Worm (Caenorhabditis elegans): ENCODE data around the gene srh-10.

- TF ChIP-seq lin-13 (tag; optimal IDR thresholded peaks at IDR 0.05) (no peak), ces-1 (GFP tag; optimal IDR thresholded peaks at IDR 0.05) (no peak), lsy-2 (tag; optimal IDR thresholded peaks at IDR 0.05) (no peak), ceh-39 (tag; optimal IDR thresholded peaks at IDR 0.05) (no peak), elt-1 (tag; optimal IDR thresholded peaks at IDR 0.05; ENCODE audit: borderline replicate concordance, insufficient read depth) (no peak), unc-62 (GFP tag; optimal IDR thresholded peaks at IDR 0.05) (no peak), elt-3 (tag; optimal IDR thresholded peaks at IDR 0.05) (no peak), nhr-28 (tag; optimal IDR thresholded peaks at IDR 0.05) (no peak)
Observed at ce11 chrV:6047818-6048217, 19.1 kb downstream of the srh-10 start, which contains the start of gene pgap-3.

Measured in whole organism, mixed stage, embryonic.